Worm (Caenorhabditis elegans) whole organism, midembryonic: ENCODE measurements around the gene Y41C4A.32.

Experiments used
- flt-1 ChIP-seq: fragments of 200-800 bp; sonication (Bioruptor generic); IDR thresholded peaks from 2 replicates; pipeline ENCODE4 v1.3.6; 2022; ENCODE audit warnings: missing genetic modification characterization, missing compliant biosample characterization
- klf-2 ChIP-seq: fragments of 200-800 bp; sonication (Bioruptor generic); conservative IDR thresholded peaks from 2 replicates; pipeline ENCODE4 v1.3.6; 2022; ENCODE audit warnings: missing genetic modification reagents, missing genetic modification characterization, missing compliant biosample characterization
- med-1 ChIP-seq: sonication (generic microtip); optimal IDR thresholded peaks from 2 replicates; lab custom pipeline; 2017; ENCODE audit warnings: missing genetic modification characterization, mild to moderate bottlenecking, missing compliant biosample characterization, antibody characterized with exemption, missing genetic modification reagents; ENCODE audit not compliant: insufficient read depth
- tab-1 ChIP-seq: fragments of 200-800 bp; sonication (Bioruptor generic); IDR thresholded peaks from 2 replicates; pipeline ENCODE4 v1.3.6; 2022; ENCODE audit warnings: missing genetic modification characterization, missing compliant biosample characterization
- ztf-29 ChIP-seq: fragments of 200-800 bp; sonication (Bioruptor generic); IDR thresholded peaks from 2 replicates; pipeline ENCODE4 v1.3.6; 2022; ENCODE audit warnings: missing genetic modification reagents, missing genetic modification characterization, missing compliant biosample characterization

DNA sequence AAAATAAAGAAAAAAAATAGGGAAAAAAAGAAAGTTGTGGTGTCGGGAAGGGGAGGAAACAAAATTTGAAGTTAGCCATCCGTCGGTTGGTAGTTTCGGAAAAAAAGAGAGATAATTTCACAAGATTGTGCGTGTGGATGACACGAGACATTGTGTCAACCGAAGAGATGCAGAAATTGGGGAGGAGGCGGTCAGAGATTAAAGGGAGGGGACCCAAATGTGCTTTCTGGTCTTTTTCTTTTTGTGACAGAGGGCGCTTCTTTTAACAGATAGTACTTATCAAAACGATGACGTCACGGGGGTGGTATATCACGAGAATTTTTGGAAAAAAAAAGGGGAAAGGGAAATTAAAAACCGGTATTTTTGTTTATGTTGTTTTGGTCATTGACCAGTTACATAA, 17.0 kb downstream of the Y41C4A.32 start:
- TF ChIP-seq tab-1 (GFP tag; lab: Robert Waterston, UW) (no peak), flt-1 (GFP tag; lab: Robert Waterston, UW) (no peak), ztf-29 (no peak), klf-2 (no peak), med-1 (GFP tag; lab: Kevin White, UChicago) (no peak)
